Fruit fly (Drosophila melanogaster): Measurements from ENCODE around the gene CG9795.

- TF ChIP-seq foxo (GFP tag; optimal IDR thresholded peaks at IDR 0.05) (no peak), pan (optimal IDR thresholded peaks at IDR 0.05) (no peak), Vsx2 (GFP tag; optimal IDR thresholded peaks at IDR 0.05; ENCODE audit: partially characterized antibody) (no peak), OdsH (GFP tag; optimal IDR thresholded peaks at IDR 0.05) (no peak), dsf (GFP tag; optimal IDR thresholded peaks at IDR 0.05; ENCODE audit: borderline replicate concordance) (no peak)
These were observed 41.7 kb upstream of the CG9795 start, which contains the start of gene flip for dm6 chr3R:4277828-4278227.

Data from whole organism, wandering third instar larva.